Fruit fly (Drosophila melanogaster): ENCODE results near the gene Ptpmeg.

Gene Ptpmeg

dm6 chr3L:319145-320009 lies 8.5 kb upstream of the Ptpmeg start, which contains the start of gene fwd (continued):
- no peak for TF ChIP-seq wek (GFP tag; optimal IDR thresholded peaks at IDR 0.05)
- TF ChIP-seq CG3281 (GFP tag; optimal IDR thresholded peaks at IDR 0.05) = peak; percentile 42
- peak; percentile 30 for TF ChIP-seq CG3995 (GFP tag; optimal IDR thresholded peaks at IDR 0.05)
- TF ChIP-seq Dll (GFP tag; IDR thresholded peaks at IDR 0.05; ENCODE audit: partially characterized antibody) = peak; percentile 41; the same call in 2 of the 4 replicates
- TF ChIP-seq CG43689 (GFP tag; IDR thresholded peaks at IDR 0.05) = no peak
- TF ChIP-seq zfh2 (GFP tag; optimal IDR thresholded peaks at IDR 0.05) = peak; percentile 3
- TF ChIP-seq Fer2 (tag; optimal IDR thresholded peaks at IDR 0.05) = no peak
- TF ChIP-seq CG8388 (GFP tag; optimal IDR thresholded peaks at IDR 0.05) = no peak
- TF ChIP-seq CG3407 (GFP tag; optimal IDR thresholded peaks at IDR 0.05) = peak; percentile 11
- no peak; the same call in 2 of the 3 replicates for TF ChIP-seq ken (GFP tag; IDR thresholded peaks at IDR 0.05)
- TF ChIP-seq pzg (GFP tag; optimal IDR thresholded peaks at IDR 0.05) = peak; percentile 96
- TF ChIP-seq CG14965 (GFP tag; optimal IDR thresholded peaks at IDR 0.05; ENCODE audit: borderline replicate concordance) = no peak
- 0 out of 3 replicates have a peak, but pooled peaks have one; percentile 22 for TF ChIP-seq CG16813 (GFP tag; IDR thresholded peaks at IDR 0.05; ENCODE audit: partially characterized antibody)
- TF ChIP-seq mirr (GFP tag; optimal IDR thresholded peaks at IDR 0.05) = peak; percentile 13
- TF ChIP-seq CG18011 (GFP tag; optimal IDR thresholded peaks at IDR 0.05) = no peak
- TF ChIP-seq Ssrp (tag; optimal IDR thresholded peaks at IDR 0.05) = no peak
- no peak for TF ChIP-seq dmrt99B (tag; optimal IDR thresholded peaks at IDR 0.05)
- TF ChIP-seq az2 (GFP tag; optimal IDR thresholded peaks at IDR 0.05) = no peak
- TF ChIP-seq ranshi (GFP tag; IDR thresholded peaks at IDR 0.05) = no peak
- TF ChIP-seq CG6175 (GFP tag; IDR thresholded peaks at IDR 0.05) = no peak
- no peak for TF ChIP-seq psq (GFP tag; optimal IDR thresholded peaks at IDR 0.05)
- TF ChIP-seq CG6272 (GFP tag; IDR thresholded peaks at IDR 0.05) = peak; percentile 25; the same call in 1 of the 2 replicates
- no peak for TF ChIP-seq yki (optimal IDR thresholded peaks at IDR 0.05)
- TF ChIP-seq pnt (GFP tag; optimal IDR thresholded peaks at IDR 0.05) = no peak
- TF ChIP-seq Hr78 (GFP tag; optimal IDR thresholded peaks at IDR 0.05) = peak in 1 of 2 experiments; percentile 57
- TF ChIP-seq oc (tag; optimal IDR thresholded peaks at IDR 0.05) = peak; percentile 69
- no peak for TF ChIP-seq klu (GFP tag; IDR thresholded peaks at IDR 0.05)
- peak; percentile 69 for TF ChIP-seq CG3847 (GFP tag; IDR thresholded peaks at IDR 0.05)
- peak; percentile 25 for TF ChIP-seq CG10979 (tag; optimal IDR thresholded peaks at IDR 0.05)
- peak; percentile 34; the same call in 1 of the 2 replicates for TF ChIP-seq Rfx (GFP tag; IDR thresholded peaks at IDR 0.05)
- peak; percentile 24 for TF ChIP-seq CrebB (tag; optimal IDR thresholded peaks at IDR 0.05)
- no peak for TF ChIP-seq CG10274 (GFP tag; optimal IDR thresholded peaks at IDR 0.05)
- peak; percentile 38; the same call in 1 of the 2 replicates for TF ChIP-seq CG9932 (GFP tag; IDR thresholded peaks at IDR 0.05)
- TF ChIP-seq cg (GFP tag; optimal IDR thresholded peaks at IDR 0.05) = peak; percentile 98
- no peak for TF ChIP-seq Doc3 (GFP tag; IDR thresholded peaks at IDR 0.05; ENCODE audit: partially characterized antibody)
- TF ChIP-seq Fer3 (tag; optimal IDR thresholded peaks at IDR 0.05) = peak; percentile 8
- no peak for TF ChIP-seq vfl (GFP tag; optimal IDR thresholded peaks at IDR 0.05)
- TF ChIP-seq chm (GFP tag; IDR thresholded peaks at IDR 0.05) = no peak; the same call in 1 of the 2 replicates
- no peak for TF ChIP-seq Antp (GFP tag; optimal IDR thresholded peaks at IDR 0.05)
- TF ChIP-seq CG10654 (GFP tag; optimal IDR thresholded peaks at IDR 0.05) = no peak
- TF ChIP-seq HLH4C (GFP tag; IDR thresholded peaks at IDR 0.05; ENCODE audit: partially characterized antibody) = peak; percentile 26; the same call in 1 of the 3 replicates
- peak; percentile 29 for TF ChIP-seq CG15269 (tag; optimal IDR thresholded peaks at IDR 0.05)
- peak; percentile 35 for TF ChIP-seq CG18262 (tag; optimal IDR thresholded peaks at IDR 0.05)
- TF ChIP-seq CG8944 (GFP tag; optimal IDR thresholded peaks at IDR 0.05) = no peak
- TF ChIP-seq CG33213 (GFP tag; optimal IDR thresholded peaks at IDR 0.05) = peak; percentile 68
- no peak for TF ChIP-seq ATbp (GFP tag; optimal IDR thresholded peaks at IDR 0.05)
- TF ChIP-seq CG10267 (tag; optimal IDR thresholded peaks at IDR 0.05) = peak; percentile 65
- no peak for TF ChIP-seq ab (GFP tag; optimal IDR thresholded peaks at IDR 0.05)

Data from whole organism, embryonic.